Worm (Caenorhabditis elegans) whole organism, young adult: ENCODE data around the gene F08H9.2.

Source experiments
- D2030.7 ChIP-seq: fragments of 200-800 bp; sonication (Bioruptor generic); IDR thresholded peaks from 2 replicates; pipeline ENCODE4 v1.3.6; 2022; ENCODE audit warnings: missing genetic modification reagents, missing genetic modification characterization, missing compliant biosample characterization
- F10E7.11 ChIP-seq: sonication (generic microtip); optimal IDR thresholded peaks from 2 replicates; lab custom pipeline; 2017; ENCODE audit warnings: mild to moderate bottlenecking, missing genetic modification characterization, moderate library complexity, missing compliant biosample characterization
- F23B12.7 ChIP-seq: sonication (generic microtip); optimal IDR thresholded peaks from 2 replicates; lab custom pipeline; 2017; ENCODE audit warnings: missing genetic modification characterization, mild to moderate bottlenecking, missing compliant biosample characterization, antibody characterized with exemption, moderate library complexity; ENCODE audit not compliant: insufficient read depth
- K12H6.12 ChIP-seq: fragments of 200-800 bp; sonication (Bioruptor generic); optimal IDR thresholded peaks from 2 replicates; lab custom pipeline; 2018; ENCODE audit warnings: mild to moderate bottlenecking, missing genetic modification characterization, missing compliant biosample characterization
- T07F8.4 ChIP-seq: sonication (generic microtip); optimal IDR thresholded peaks from 2 replicates; lab custom pipeline; 2016; ENCODE audit warnings: mild to moderate bottlenecking, missing genetic modification characterization, moderate library complexity, missing compliant biosample characterization
- Y67H2A.10 ChIP-seq: fragments of 200-800 bp; sonication (Bioruptor generic); conservative IDR thresholded peaks from 2 replicates; pipeline ENCODE4 v1.3.6; 2022; ENCODE audit warnings: missing genetic modification reagents, missing genetic modification characterization, missing compliant biosample characterization
- Y79H2A.3 ChIP-seq: fragments of 200-800 bp; sonication (Bioruptor generic); conservative IDR thresholded peaks from 2 replicates; pipeline ENCODE4 v1.3.6; 2022; ENCODE audit warnings: missing genetic modification reagents, missing genetic modification characterization, missing compliant biosample characterization
- aptf-2 ChIP-seq: fragments of 200-800 bp; sonication (Bioruptor generic); conservative IDR thresholded peaks from 2 replicates; pipeline ENCODE4 v1.3.6; 2022; ENCODE audit warnings: missing genetic modification reagents, missing genetic modification characterization, missing compliant biosample characterization
- athp-1 ChIP-seq: sonication (generic microtip); optimal IDR thresholded peaks from 2 replicates; lab custom pipeline; 2017; ENCODE audit warnings: mild to moderate bottlenecking, missing genetic modification characterization, missing compliant biosample characterization
- attf-3 ChIP-seq: fragments of 200-800 bp; sonication (Bioruptor generic); conservative IDR thresholded peaks from 2 replicates; pipeline ENCODE4 v1.3.6; 2022; ENCODE audit warnings: missing genetic modification reagents, missing genetic modification characterization, missing compliant biosample characterization
- cebp-1 ChIP-seq, 2 experiments: fragments of 200-800 bp in 1 of 2; sonication (Bioruptor generic) in 1 of 2; sonication (generic microtip) in 1 of 2; IDR thresholded peaks in 1 of 2; optimal IDR thresholded peaks in 1 of 2; 2 replicates each; pipeline versions ENCODE4 v1.3.6 to Lab custom; 2017 to 2022; ENCODE audit warnings: missing compliant biosample characterization in 2 of 2, missing genetic modification characterization in 2 of 2, mild to moderate bottlenecking in 1 of 2, missing genetic modification reagents in 1 of 2, moderate library complexity in 1 of 2
- ceh-100 ChIP-seq: fragments of 200-800 bp; sonication (Bioruptor generic); IDR thresholded peaks from 2 replicates; pipeline ENCODE4 v1.3.6; 2022; ENCODE audit warnings: missing genetic modification reagents, missing genetic modification characterization, missing compliant biosample characterization
- die-1 ChIP-seq: sonication (generic microtip); optimal IDR thresholded peaks from 2 replicates; lab custom pipeline; 2016; ENCODE audit warnings: missing genotype, mild to moderate bottlenecking, missing genetic modification characterization, missing compliant biosample characterization
- dox-1 ChIP-seq: fragments of 200-800 bp; sonication (Bioruptor generic); IDR thresholded peaks from 2 replicates; pipeline ENCODE4 v1.3.6; 2022; ENCODE audit warnings: missing genetic modification reagents, missing genetic modification characterization, missing compliant biosample characterization
- efl-1 ChIP-seq: fragments of 150-350 bp; optimal IDR thresholded peaks from 2 replicates; lab custom pipeline; 2014; ENCODE audit warnings: missing biosample characterization, missing genetic modification reagents, missing genetic modification characterization
- ekl-4 ChIP-seq: fragments of 200-800 bp; sonication (Bioruptor generic); IDR thresholded peaks from 2 replicates; pipeline ENCODE4 v1.3.6; 2022; ENCODE audit warnings: missing genetic modification reagents, missing genetic modification characterization, missing compliant biosample characterization
- ets-4 ChIP-seq: fragments of 200-800 bp; sonication (Bioruptor generic); optimal IDR thresholded peaks from 2 replicates; lab custom pipeline; 2018; ENCODE audit warnings: mild to moderate bottlenecking, missing genetic modification characterization, missing compliant biosample characterization
- lin-35 ChIP-seq, 3 experiments: fragments of 150-350 bp in 2 of 3; sonication (generic microtip) in 1 of 3; optimal IDR thresholded peaks; 2 replicates each; lab custom pipeline; 2014 to 2018; ENCODE audit warnings: missing biosample characterization in 3 of 3, missing genetic modification characterization in 3 of 3, missing genetic modification reagents in 3 of 3
- lir-1 ChIP-seq: fragments of 200-800 bp; sonication (Bioruptor generic); conservative IDR thresholded peaks from 2 replicates; pipeline ENCODE4 v1.3.6; 2022; ENCODE audit warnings: missing genetic modification reagents, missing genetic modification characterization, missing compliant biosample characterization
- madf-10 ChIP-seq: sonication (generic microtip); optimal IDR thresholded peaks from 2 replicates; lab custom pipeline; 2016; ENCODE audit warnings: mild to moderate bottlenecking, missing genetic modification characterization, missing compliant biosample characterization
- madf-3 ChIP-seq: fragments of 200-800 bp; sonication (Bioruptor generic); IDR thresholded peaks from 2 replicates; pipeline ENCODE4 v1.3.6; 2022; ENCODE audit warnings: missing genetic modification reagents, missing genetic modification characterization, missing compliant biosample characterization
- madf-6 ChIP-seq: fragments of 200-800 bp; sonication (Bioruptor generic); IDR thresholded peaks from 2 replicates; pipeline ENCODE4 v1.3.6; 2022; ENCODE audit warnings: missing genetic modification reagents, missing genetic modification characterization, missing compliant biosample characterization
- mcd-1 ChIP-seq: fragments of 200-800 bp; sonication (Bioruptor generic); IDR thresholded peaks from 2 replicates; pipeline ENCODE4 v1.3.6; 2022; ENCODE audit warnings: missing genetic modification reagents, missing genetic modification characterization, missing compliant biosample characterization
- nhr-27 ChIP-seq: fragments of 200-800 bp; sonication (Bioruptor generic); optimal IDR thresholded peaks from 2 replicates; lab custom pipeline; 2018; ENCODE audit warnings: mild to moderate bottlenecking, missing genetic modification characterization, moderate library complexity, missing compliant biosample characterization
- nhr-80 ChIP-seq: sonication (generic microtip); optimal IDR thresholded peaks from 2 replicates; lab custom pipeline; 2016; ENCODE audit warnings: missing genetic modification characterization, missing compliant biosample characterization
- nhr-90 ChIP-seq: sonication (generic microtip); optimal IDR thresholded peaks from 2 replicates; lab custom pipeline; 2016; ENCODE audit warnings: missing genotype, mild to moderate bottlenecking, missing genetic modification characterization, missing compliant biosample characterization
- pha-4 ChIP-seq: fragments of 150-350 bp; sonication (generic microtip); optimal IDR thresholded peaks from 2 replicates; lab custom pipeline; 2014; ENCODE audit warnings: missing biosample characterization, missing genetic modification reagents, missing genetic modification characterization
- rec-8 ChIP-seq, 2 experiments: sonication (generic microtip); optimal IDR thresholded peaks; 2 replicates each; lab custom pipeline; 2016; ENCODE audit warnings: mild to moderate bottlenecking in 2 of 2, missing genetic modification characterization in 2 of 2, missing genetic modification reagents in 2 of 2, missing genotype in 2 of 2, missing biosample characterization in 1 of 2, missing compliant biosample characterization in 1 of 2, moderate library complexity in 1 of 2
- rpc-1 ChIP-seq, 2 experiments: fragments of 150-350 bp in 1 of 2; sonication (generic microtip) in 1 of 2; optimal IDR thresholded peaks; 2 replicates each; lab custom pipeline; 2014 to 2018; ENCODE audit warnings: missing biosample characterization in 1 of 2, missing genetic modification characterization in 1 of 2, missing genetic modification reagents in 1 of 2, missing genotype in 1 of 2
- snpc-1.1 ChIP-seq: sonication (generic microtip); optimal IDR thresholded peaks from 2 replicates; lab custom pipeline; 2017; ENCODE audit warnings: missing genetic modification characterization, mild to moderate bottlenecking, missing compliant biosample characterization, antibody characterized with exemption, moderate library complexity, missing genotype, missing genetic modification reagents; ENCODE audit not compliant: insufficient read depth
- snpc-1.3 ChIP-seq: sonication (generic microtip); optimal IDR thresholded peaks from 2 replicates; lab custom pipeline; 2017; ENCODE audit warnings: missing genetic modification characterization, mild to moderate bottlenecking, missing compliant biosample characterization, antibody characterized with exemption, moderate library complexity, missing genotype, missing genetic modification reagents; ENCODE audit not compliant: insufficient read depth
- snpc-4 ChIP-seq, 5 experiments: fragments of 150-350 bp in 1 of 5; sonication (generic microtip) in 4 of 5; optimal IDR thresholded peaks; 2 replicates each; lab custom pipeline; 2014 to 2018; ENCODE audit warnings: missing genetic modification characterization in 5 of 5, missing biosample characterization in 3 of 5, antibody characterized with exemption in 2 of 5, mild to moderate bottlenecking in 2 of 5, missing compliant biosample characterization in 2 of 5, missing genotype in 2 of 5, moderate library complexity in 2 of 5, missing genetic modification reagents in 1 of 5
- unc-130 ChIP-seq: sonication (generic microtip); optimal IDR thresholded peaks from 2 replicates; lab custom pipeline; 2016; ENCODE audit warnings: missing genetic modification reagents, missing genetic modification characterization, missing compliant biosample characterization
- xnd-1 ChIP-seq: sonication (generic microtip); optimal IDR thresholded peaks from 2 replicates; lab custom pipeline; 2016; ENCODE audit warnings: missing genotype, missing genetic modification reagents, missing genetic modification characterization, missing compliant biosample characterization
- ztf-25 ChIP-seq: fragments of 200-800 bp; sonication (Bioruptor generic); IDR thresholded peaks from 2 replicates; pipeline ENCODE4 v1.3.6; 2022; ENCODE audit warnings: missing genetic modification reagents, missing genetic modification characterization, missing compliant biosample characterization
- ztf-26 ChIP-seq: sonication (generic microtip); optimal IDR thresholded peaks from 2 replicates; lab custom pipeline; 2017; ENCODE audit warnings: missing genetic modification characterization, missing compliant biosample characterization

Gene F08H9.2

DNA sequence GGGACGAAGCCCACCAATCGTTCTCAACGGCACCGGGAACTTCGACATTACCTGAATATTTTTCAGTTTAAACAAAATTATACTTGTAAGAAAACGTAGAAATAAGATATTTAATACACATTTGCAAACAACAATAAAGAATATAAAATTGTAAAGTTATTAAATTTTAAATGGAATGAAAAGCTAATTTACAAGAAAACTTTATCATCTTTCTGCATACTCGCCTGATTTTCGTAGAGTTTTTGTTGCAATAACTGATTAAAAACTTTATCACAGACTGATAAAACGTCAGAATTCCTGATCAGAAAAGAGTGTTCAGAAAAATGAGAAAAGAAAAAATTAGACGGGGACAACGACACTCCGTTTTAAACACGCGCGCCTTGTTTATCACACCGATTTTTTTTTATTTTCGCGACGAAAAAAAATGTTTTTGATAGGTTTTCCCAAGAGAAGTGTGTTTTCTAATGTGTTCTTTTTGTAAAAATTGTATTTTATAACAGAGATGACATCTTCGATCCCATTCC is 13.2 kb upstream of the F08H9.2 start, which contains the start of the genes dlat-1 and fntb-1:
TSS of gene dlat-1 (minus strand) at position 51 of the 524 bp plus-strand sequence.
TSS of gene fntb-1 (plus strand) at position 412 of the 524 bp plus-strand sequence.
- TF ChIP-seq snpc-4 (GFP tag; optimal IDR thresholded peaks at IDR 0.05; lab: Kevin White, UChicago): no peak
- TF ChIP-seq snpc-4 (tag; optimal IDR thresholded peaks at IDR 0.05; lab: Kevin White, UChicago): peak in 1 of 4 experiments; percentile 6
- TF ChIP-seq F10E7.11 (tag; lab: Kevin White, UChicago): no peak
- TF ChIP-seq nhr-80: peak; percentile 78
- TF ChIP-seq attf-3 (GFP tag; lab: Robert Waterston, UW): peak; percentile 89
- TF ChIP-seq, all 124 proteins: peak for 3

DNA sequence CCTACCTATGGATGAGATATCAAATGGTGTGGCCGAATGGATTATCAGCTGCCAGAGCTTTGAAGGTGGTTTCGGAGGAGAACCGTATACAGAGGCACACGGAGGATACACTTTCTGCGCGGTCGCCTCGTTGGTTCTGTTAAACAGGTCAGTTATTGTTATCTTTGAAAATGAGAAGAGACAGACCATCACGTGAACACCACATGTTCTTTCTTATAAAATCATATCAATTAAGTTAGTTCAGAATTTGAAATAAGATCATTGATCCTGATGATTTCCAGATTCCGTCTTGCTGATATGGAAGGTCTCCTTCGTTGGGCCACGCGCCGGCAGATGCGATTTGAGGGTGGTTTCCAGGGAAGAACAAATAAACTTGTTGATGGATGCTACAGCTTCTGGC is 11.8 kb upstream of the F08H9.2 start:
- TF ChIP-seq ekl-4 (no peak), madf-3 (GFP tag; lab: Robert Waterston, UW) (no peak), ztf-26 (peak; percentile 25)
- TF ChIP-seq, all 124 proteins: peak for 1

DNA sequence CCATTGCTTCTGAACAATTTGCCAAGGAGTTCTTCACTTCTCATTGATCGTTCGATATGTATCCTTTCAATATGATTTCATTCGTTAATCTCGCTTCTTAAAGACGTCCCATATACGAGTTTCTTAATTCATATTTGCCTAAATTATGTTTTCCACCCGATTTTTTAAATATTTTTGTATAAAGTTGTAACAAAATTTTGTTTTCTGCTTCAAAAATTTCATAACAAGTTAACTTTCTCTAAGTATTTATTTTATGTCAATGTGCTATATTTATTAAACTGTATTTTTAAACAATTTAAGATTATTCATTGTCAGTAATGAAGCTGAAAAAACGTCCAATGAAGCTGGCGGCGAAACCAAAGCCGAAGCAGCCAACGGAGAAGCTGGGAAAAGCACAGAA is 11.1 kb upstream of the F08H9.2 start, which contains the start of gene F23B12.7:
TSS of gene F23B12.7 (plus strand) at position 301 of the 400 bp plus-strand sequence.
- no peak for TF ChIP-seq ztf-25

DNA sequence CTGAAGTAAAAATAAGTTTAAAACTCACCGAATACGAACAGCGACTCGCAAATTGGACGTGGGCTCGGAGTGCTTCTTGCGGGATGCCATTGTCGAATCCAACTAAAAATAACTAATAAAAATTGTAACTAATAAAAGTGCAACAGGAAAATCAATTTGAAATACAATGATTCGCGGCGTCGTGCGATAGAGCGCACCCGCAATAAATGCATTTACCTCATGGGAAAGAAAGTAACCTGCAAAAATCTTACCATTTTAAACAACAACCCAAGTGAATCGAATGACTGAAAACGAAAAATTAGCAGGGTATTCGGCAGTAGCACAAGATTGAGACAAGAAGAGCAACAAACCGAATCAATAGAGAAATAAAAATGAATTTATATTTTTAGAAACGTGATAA is 3.8 kb upstream of the F08H9.2 start, which contains the start of gene bmk-1:
TSS of gene bmk-1 (minus strand) at position 359 of the 400 bp plus-strand sequence.
- TF ChIP-seq Y79H2A.3 (GFP tag; lab: Robert Waterston, UW) (no peak), mcd-1 (GFP tag; lab: Robert Waterston, UW) (peak; percentile 6; the same call in 1 of the 2 replicates), madf-6 (GFP tag; lab: Robert Waterston, UW) (0 out of 2 replicates have a peak, but pooled peaks have one; percentile 32), aptf-2 (0 out of 2 replicates have a peak, but pooled peaks have one; percentile 36), efl-1 (GFP tag; lab: Kevin White, UChicago) (peak; percentile 21)

DNA sequence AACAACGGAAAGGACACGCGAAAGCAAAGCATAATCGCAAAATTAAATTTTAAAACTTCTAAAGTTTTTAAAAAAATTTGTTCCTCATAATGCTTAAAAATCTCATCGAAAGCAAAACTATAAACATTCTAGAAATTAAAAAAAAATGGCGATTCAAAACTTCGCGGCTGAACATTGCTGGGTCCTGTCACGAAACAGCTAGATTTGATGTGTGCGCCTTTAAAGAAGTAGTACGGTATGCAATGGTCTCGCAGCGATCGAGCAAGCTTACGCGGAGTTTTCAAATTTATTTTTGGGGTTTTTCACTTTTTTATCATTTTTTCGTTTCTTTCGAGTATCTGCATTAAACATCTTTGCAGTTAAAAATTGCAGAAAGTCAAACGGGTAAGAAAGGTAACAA is 3.4 kb upstream of the F08H9.2 start, which contains the start of gene coh-3:
TSS of gene coh-3 (plus strand) at position 353 of the 400 bp plus-strand sequence.
- TF ChIP-seq dox-1 (GFP tag; lab: Robert Waterston, UW) (peak; percentile 81), F23B12.7 (tag; lab: Kevin White, UChicago) (peak; percentile 65), athp-1 (peak; percentile 25), efl-1 (GFP tag; lab: Kevin White, UChicago) (peak; percentile 96), nhr-90 (no peak), cebp-1 (GFP tag; IDR thresholded peaks at IDR 0.05; lab: Robert Waterston, UW) (no peak), cebp-1 (tag; optimal IDR thresholded peaks at IDR 0.05; lab: Kevin White, UChicago) (no peak), snpc-1.1 (tag; lab: Kevin White, UChicago) (peak; percentile 87), die-1 (tag; lab: Kevin White, UChicago) (no peak), nhr-27 (no peak), T07F8.4 (no peak), mcd-1 (GFP tag; lab: Robert Waterston, UW) (peak; percentile 63), unc-130 (GFP tag; lab: Kevin White, UChicago) (peak; percentile 59), madf-6 (GFP tag; lab: Robert Waterston, UW) (peak; percentile 99), K12H6.12 (tag; lab: Kevin White, UChicago) (no peak), snpc-1.3 (peak; percentile 92), madf-10 (tag; lab: Kevin White, UChicago) (no peak), ceh-100 (GFP tag; lab: Robert Waterston, UW) (peak; percentile 57; the same call in 1 of the 2 replicates), rpc-1 (optimal IDR thresholded peaks at IDR 0.05; lab: Kevin White, UChicago) (no peak), rpc-1 (tag; optimal IDR thresholded peaks at IDR 0.05; lab: Kevin White, UChicago) (peak; percentile 1), attf-3 (GFP tag; lab: Robert Waterston, UW) (no peak), D2030.7 (GFP tag; lab: Robert Waterston, UW) (peak; percentile 95), lin-35 (GFP tag; optimal IDR thresholded peaks at IDR 0.05; lab: Kevin White, UChicago) (peak in 1 of 3 experiments; percentile 30), rec-8 (tag; optimal IDR thresholded peaks at IDR 0.05; lab: Kevin White, UChicago) (no peak), lir-1 (GFP tag; lab: Robert Waterston, UW) (peak; percentile 53; the same call in 1 of the 2 replicates), ets-4 (GFP tag; lab: Kevin White, UChicago) (no peak), xnd-1 (tag; lab: Kevin White, UChicago) (peak; percentile 99), Y67H2A.10 (GFP tag; lab: Robert Waterston, UW) (0 out of 2 replicates have a peak, but pooled peaks have one; percentile 25), pha-4 (tag; lab: Kevin White, UChicago) (no peak)
